Fruit fly (Drosophila melanogaster): ENCODE results near the gene Acbp3.
A peak's percentile ranks its signal among the peaks of the same experiment; 100 is the strongest.

The Acbp3 gene

dm6 chr3L:7151521-7152465 is 21.1 kb downstream of the Acbp3 start (continued):
- TF ChIP-seq CG14965 (GFP tag; optimal IDR thresholded peaks at IDR 0.05; ENCODE audit: borderline replicate concordance), result no peak
- TF ChIP-seq Oli (tag; optimal IDR thresholded peaks at IDR 0.05), result peak; percentile 22
- no peak for TF ChIP-seq Ets97D (GFP tag; optimal IDR thresholded peaks at IDR 0.05)
- TF ChIP-seq pho (GFP tag; optimal IDR thresholded peaks at IDR 0.05), result no peak
- TF ChIP-seq tgo (GFP tag; IDR thresholded peaks at IDR 0.05), result no peak; the same call in 2 of the 3 replicates
- peak; percentile 41 for TF ChIP-seq chn (GFP tag; optimal IDR thresholded peaks at IDR 0.05)
- no peak for TF ChIP-seq CG12769 (tag; optimal IDR thresholded peaks at IDR 0.05)
- no peak for TF ChIP-seq Meics (GFP tag; optimal IDR thresholded peaks at IDR 0.05)
- TF ChIP-seq sima (GFP tag; optimal IDR thresholded peaks at IDR 0.05), result no peak
- no peak for TF ChIP-seq wdn (GFP tag; IDR thresholded peaks at IDR 0.05)
- no peak for TF ChIP-seq corto (GFP tag; optimal IDR thresholded peaks at IDR 0.05)
- peak; percentile 55; the same call in 1 of the 2 replicates for TF ChIP-seq wor (GFP tag; IDR thresholded peaks at IDR 0.05)
- peak; percentile 53; the same call in 1 of the 2 replicates for TF ChIP-seq Gsc (GFP tag; IDR thresholded peaks at IDR 0.05)
- no peak for TF ChIP-seq BEAF-32 (GFP tag; optimal IDR thresholded peaks at IDR 0.05)
- no peak for TF ChIP-seq abd-A (tag; optimal IDR thresholded peaks at IDR 0.05)
- no peak for TF ChIP-seq hkb (optimal IDR thresholded peaks at IDR 0.05)
- peak; percentile 68 for TF ChIP-seq hkb (GFP tag; IDR thresholded peaks at IDR 0.05)
- TF ChIP-seq Mes4 (GFP tag; optimal IDR thresholded peaks at IDR 0.05), result peak; percentile 32
- no peak for TF ChIP-seq Doc2 (GFP tag; IDR thresholded peaks at IDR 0.05)
- no peak for TF ChIP-seq HLH54F (GFP tag; optimal IDR thresholded peaks at IDR 0.05)
- peak; percentile 38 for TF ChIP-seq CG10366 (GFP tag; IDR thresholded peaks at IDR 0.05)
- peak; percentile 65 for TF ChIP-seq Spps (tag; optimal IDR thresholded peaks at IDR 0.05)
- TF ChIP-seq fu2 (GFP tag; optimal IDR thresholded peaks at IDR 0.05), result no peak
- no peak for TF ChIP-seq CG4282 (GFP tag; optimal IDR thresholded peaks at IDR 0.05)
- no peak for TF ChIP-seq CG10565 (GFP tag; optimal IDR thresholded peaks at IDR 0.05)
- TF ChIP-seq CG9727 (GFP tag; optimal IDR thresholded peaks at IDR 0.05), result peak; percentile 51
- peak; percentile 67 for TF ChIP-seq CG17829 (tag; optimal IDR thresholded peaks at IDR 0.05)
- peak; percentile 62 for TF ChIP-seq tin (GFP tag; optimal IDR thresholded peaks at IDR 0.05)
- TF ChIP-seq pan (optimal IDR thresholded peaks at IDR 0.05), result no peak
- TF ChIP-seq pan (GFP tag; optimal IDR thresholded peaks at IDR 0.05 in 1 of 2, IDR thresholded peaks at IDR 0.05 in 1 of 2), result peak in 1 of 2 experiments; percentile 39
- no peak for TF ChIP-seq ash1 (GFP tag; optimal IDR thresholded peaks at IDR 0.05)
- no peak for TF ChIP-seq B-H2 (GFP tag; optimal IDR thresholded peaks at IDR 0.05)
- no peak for TF ChIP-seq ERR (GFP tag; optimal IDR thresholded peaks at IDR 0.05)
- no peak for TF ChIP-seq cwo (GFP tag; optimal IDR thresholded peaks at IDR 0.05)
- TF ChIP-seq CG14667 (GFP tag; IDR thresholded peaks at IDR 0.05), result peak; percentile 64
- TF ChIP-seq BtbVII (GFP tag; optimal IDR thresholded peaks at IDR 0.05), result no peak
- peak; percentile 79 for TF ChIP-seq dmrt11E (tag; optimal IDR thresholded peaks at IDR 0.05)
- no peak for TF ChIP-seq CG16779 (GFP tag; IDR thresholded peaks at IDR 0.05)
- TF ChIP-seq CG8359 (GFP tag; optimal IDR thresholded peaks at IDR 0.05; ENCODE audit: borderline replicate concordance), result peak; percentile 38
- TF ChIP-seq CG6791 (GFP tag; IDR thresholded peaks at IDR 0.05; ENCODE audit: partially characterized antibody), result no peak
- no peak for TF ChIP-seq nerfin-2 (GFP tag; IDR thresholded peaks at IDR 0.05; ENCODE audit: partially characterized antibody)
- TF ChIP-seq trh (GFP tag; optimal IDR thresholded peaks at IDR 0.05), result peak; percentile 24
- peak; percentile 32; the same call in 1 of the 2 replicates for TF ChIP-seq ap (GFP tag; IDR thresholded peaks at IDR 0.05)
- no peak for TF ChIP-seq CG7963 (GFP tag; IDR thresholded peaks at IDR 0.05; ENCODE audit: partially characterized antibody)
- TF ChIP-seq gcm (GFP tag; optimal IDR thresholded peaks at IDR 0.05), result peak; percentile 77
- no peak for TF ChIP-seq stc (GFP tag; IDR thresholded peaks at IDR 0.05)
- no peak for TF ChIP-seq unc-4 (GFP tag; IDR thresholded peaks at IDR 0.05; ENCODE audit: partially characterized antibody)
- TF ChIP-seq CG3838 (GFP tag; optimal IDR thresholded peaks at IDR 0.05), result no peak
- no peak for TF ChIP-seq Gug (GFP tag; IDR thresholded peaks at IDR 0.05)

Measured in whole organism, embryonic.